Fruit fly (Drosophila melanogaster) whole organism, prepupa: ENCODE measurements around the gene Taf9.

Experiments
- CG10631 ChIP-seq: fragments of 200-800 bp; sonication (Bioruptor generic); optimal IDR thresholded peaks from 2 replicates; lab custom pipeline; 2016; ENCODE audit warnings: missing biosample characterization, missing genetic modification characterization
- CG11294 ChIP-seq: fragments of 200-800 bp; sonication (Bioruptor generic); IDR thresholded peaks from 2 replicates; pipeline ENCODE4 v1.3.6; 2022; ENCODE audit warnings: missing biosample characterization, missing genetic modification characterization
- CG11902 ChIP-seq: fragments of 200-800 bp; sonication (Bioruptor generic); optimal IDR thresholded peaks from 3 replicates; lab custom pipeline; 2016; ENCODE audit warnings: missing biosample characterization, missing genetic modification characterization
- CG15336 ChIP-seq: fragments of 200-800 bp; sonication (Bioruptor generic); IDR thresholded peaks from 2 replicates; pipeline ENCODE4 v1.3.6; 2022; ENCODE audit warnings: missing biosample characterization, missing genetic modification characterization
- CG1621 ChIP-seq: fragments of 200-800 bp; sonication (Bioruptor generic); optimal IDR thresholded peaks from 3 replicates; lab custom pipeline; 2018; ENCODE audit warnings: missing biosample characterization, mild to moderate bottlenecking, missing genetic modification characterization
- CG16779 ChIP-seq: fragments of 200-800 bp; sonication (Bioruptor generic); optimal IDR thresholded peaks from 3 replicates; lab custom pipeline; 2017; ENCODE audit warnings: missing biosample characterization, mild to moderate bottlenecking, missing genetic modification characterization
- CG31627 ChIP-seq: fragments of 200-800 bp; sonication (Bioruptor generic); optimal IDR thresholded peaks from 3 replicates; lab custom pipeline; 2016; ENCODE audit warnings: missing biosample characterization, missing genetic modification characterization
- CG32006 ChIP-seq: fragments of 200-800 bp; sonication (Bioruptor generic); optimal IDR thresholded peaks from 3 replicates; lab custom pipeline; 2017; ENCODE audit warnings: missing biosample characterization, mild to moderate bottlenecking, missing genetic modification characterization
- CG34406 ChIP-seq: fragments of 200-800 bp; sonication (Bioruptor generic); optimal IDR thresholded peaks from 3 replicates; lab custom pipeline; 2016; ENCODE audit warnings: missing biosample characterization, missing genetic modification characterization
- CG3919 ChIP-seq: fragments of 200-800 bp; sonication (Bioruptor generic); optimal IDR thresholded peaks from 3 replicates; lab custom pipeline; 2016; ENCODE audit warnings: missing biosample characterization, missing genetic modification characterization
- CG4318 ChIP-seq: fragments of 200-800 bp; sonication (Bioruptor generic); optimal IDR thresholded peaks from 3 replicates; lab custom pipeline; 2017; ENCODE audit warnings: missing biosample characterization, mild to moderate bottlenecking, missing genetic modification characterization
- CG6163 ChIP-seq: fragments of 200-800 bp; sonication (Bioruptor generic); IDR thresholded peaks from 3 replicates; pipeline ENCODE4 v1.3.6; 2022; ENCODE audit warnings: missing biosample characterization, missing genetic modification characterization
- CG6276 ChIP-seq: fragments of 200-800 bp; sonication (Bioruptor generic); optimal IDR thresholded peaks from 2 replicates; lab custom pipeline; 2017; ENCODE audit warnings: missing biosample characterization, mild to moderate bottlenecking, missing genetic modification characterization
- CG6792 ChIP-seq: fragments of 200-800 bp; sonication (Bioruptor generic); optimal IDR thresholded peaks from 3 replicates; lab custom pipeline; 2016; ENCODE audit warnings: missing biosample characterization, missing genetic modification characterization
- CG6808 ChIP-seq: fragments of 200-800 bp; sonication (Bioruptor generic); optimal IDR thresholded peaks from 3 replicates; lab custom pipeline; 2017; ENCODE audit warnings: missing biosample characterization, missing genetic modification characterization, mild to moderate bottlenecking, moderate library complexity, missing genetic modification reagents
- CG8119 ChIP-seq: fragments of 200-800 bp; sonication (Bioruptor generic); IDR thresholded peaks from 3 replicates; pipeline ENCODE4 v1.3.6; 2022; ENCODE audit warnings: missing biosample characterization, missing genetic modification characterization
- CG8319 ChIP-seq: fragments of 200-800 bp; sonication (Bioruptor generic); optimal IDR thresholded peaks from 3 replicates; lab custom pipeline; 2016; ENCODE audit warnings: missing biosample characterization, missing genetic modification characterization
- CG9139 ChIP-seq: fragments of 200-800 bp; sonication (Bioruptor generic); optimal IDR thresholded peaks from 3 replicates; lab custom pipeline; 2017; ENCODE audit warnings: missing biosample characterization, mild to moderate bottlenecking, missing genetic modification characterization
- Eip75B ChIP-seq: fragments of 200-800 bp; sonication (Bioruptor generic); optimal IDR thresholded peaks from 3 replicates; lab custom pipeline; 2016; ENCODE audit warnings: missing biosample characterization, missing genetic modification characterization
- Eip78C ChIP-seq: fragments of 200-800 bp; sonication (Bioruptor generic); peaks from one replicate; lab custom pipeline; 2016; ENCODE audit warnings: missing biosample characterization, missing genetic modification characterization
- Ets21C ChIP-seq: fragments of 200-800 bp; sonication (Bioruptor generic); optimal IDR thresholded peaks from 3 replicates; lab custom pipeline; 2016; ENCODE audit warnings: missing biosample characterization, missing genetic modification characterization
- Ets96B ChIP-seq: fragments of 200-800 bp; optimal IDR thresholded peaks from 2 replicates; lab custom pipeline; 2019; ENCODE audit warnings: missing biosample characterization, mild to moderate bottlenecking, missing genetic modification characterization, moderate library complexity
- Hr4 ChIP-seq: fragments of 200-800 bp; sonication (Bioruptor generic); optimal IDR thresholded peaks from 3 replicates; lab custom pipeline; 2016; ENCODE audit warnings: missing biosample characterization, missing genetic modification characterization
- Lpt ChIP-seq: fragments of 200-800 bp; sonication (Bioruptor generic); optimal IDR thresholded peaks from 3 replicates; lab custom pipeline; 2016; ENCODE audit warnings: missing biosample characterization, missing genetic modification characterization
- Met ChIP-seq: fragments of 200-800 bp; sonication (Bioruptor generic); optimal IDR thresholded peaks from 3 replicates; lab custom pipeline; 2016; ENCODE audit warnings: missing biosample characterization, missing genetic modification characterization
- Smox ChIP-seq: fragments of 200-800 bp; sonication (Bioruptor generic); optimal IDR thresholded peaks from 3 replicates; lab custom pipeline; 2016; ENCODE audit warnings: missing biosample characterization, missing genetic modification characterization
- acj6 ChIP-seq: fragments of 200-800 bp; sonication (Bioruptor generic); optimal IDR thresholded peaks from 3 replicates; lab custom pipeline; 2016; ENCODE audit warnings: missing biosample characterization, missing genetic modification characterization
- cyc ChIP-seq: fragments of 200-800 bp; sonication (Bioruptor generic); optimal IDR thresholded peaks from 3 replicates; lab custom pipeline; 2016; ENCODE audit warnings: missing biosample characterization, missing genetic modification characterization
- dsx ChIP-seq: fragments of 200-800 bp; optimal IDR thresholded peaks from 3 replicates; lab custom pipeline; 2019; ENCODE audit warnings: missing biosample characterization, mild to moderate bottlenecking, missing genetic modification characterization, moderate library complexity; ENCODE audit not compliant: poor library complexity, severe bottlenecking
- eg ChIP-seq: fragments of 200-800 bp; sonication (Bioruptor generic); IDR thresholded peaks from 3 replicates; pipeline ENCODE4 v1.3.6; 2022; ENCODE audit warnings: missing biosample characterization, missing genetic modification characterization
- fd85E ChIP-seq: fragments of 200-800 bp; sonication (Bioruptor generic); optimal IDR thresholded peaks from 3 replicates; lab custom pipeline; 2016; ENCODE audit warnings: missing biosample characterization, missing genetic modification characterization
- fkh ChIP-seq: fragments of 200-800 bp; sonication (Bioruptor generic); optimal IDR thresholded peaks from 3 replicates; lab custom pipeline; 2017; ENCODE audit warnings: missing biosample characterization, mild to moderate bottlenecking, missing genetic modification characterization, moderate library complexity
- salr ChIP-seq, 2 experiments: fragments of 200-800 bp; sonication (Bioruptor generic); optimal IDR thresholded peaks; 3 replicates each; lab custom pipeline; 2016 to 2018; ENCODE audit warnings: missing biosample characterization in 2 of 2, missing genetic modification characterization in 2 of 2, mild to moderate bottlenecking in 1 of 2
- ss ChIP-seq, 2 experiments: fragments of 200-800 bp; sonication (Bioruptor generic); optimal IDR thresholded peaks; 2 replicates in 1 of 2; 3 replicates in 1 of 2; lab custom pipeline; 2017 to 2018; ENCODE audit warnings: mild to moderate bottlenecking in 2 of 2, missing biosample characterization in 2 of 2, missing genetic modification characterization in 2 of 2, moderate library complexity in 1 of 2
- svp ChIP-seq: fragments of 200-800 bp; sonication (Bioruptor generic); peaks from one replicate; lab custom pipeline; 2016; ENCODE audit warnings: missing biosample characterization, missing genetic modification characterization
- topi ChIP-seq: fragments of 200-800 bp; sonication (Bioruptor generic); optimal IDR thresholded peaks from 3 replicates; lab custom pipeline; 2016; ENCODE audit warnings: missing biosample characterization, missing genetic modification characterization
- vri ChIP-seq: fragments of 200-800 bp; sonication (Bioruptor generic); optimal IDR thresholded peaks from 3 replicates; lab custom pipeline; 2016; ENCODE audit warnings: missing biosample characterization, mild to moderate bottlenecking, missing genetic modification characterization

Taf9 gene

dm6 chrX:17881138-17882121 is 39.5 kb downstream of the Taf9 start (continued):
- peak; percentile 78 for TF ChIP-seq topi
- peak; percentile 71 for TF ChIP-seq CG3919
- TF ChIP-seq fd85E (GFP tag; lab: Kevin White, UChicago), result no peak
- TF ChIP-seq Smox (GFP tag; lab: Kevin White, UChicago), result peak; percentile 73
- TF ChIP-seq CG32006 (GFP tag; lab: Kevin White, UChicago), result peak; percentile 80
- peak; percentile 44 for TF ChIP-seq CG8319
- peak; percentile 85 for TF ChIP-seq eg (GFP tag; lab: Robert Waterston, UW)
- TF ChIP-seq CG6808 (GFP tag; lab: Kevin White, UChicago), result peak; percentile 61
- peak; percentile 75 for TF ChIP-seq CG6163
- TF ChIP-seq dsx (GFP tag; lab: Kevin White, UChicago), result peak; percentile 8
- TF ChIP-seq CG10631, result peak; percentile 51
- TF ChIP-seq Lpt (GFP tag; lab: Kevin White, UChicago), result peak; percentile 59
- TF ChIP-seq Hr4 (GFP tag; lab: Kevin White, UChicago), result peak; percentile 85
- peak; percentile 18 to 44 for TF ChIP-seq ss (GFP tag; optimal IDR thresholded peaks at IDR 0.05; lab: Kevin White, UChicago)
- TF ChIP-seq CG8119 (GFP tag; lab: Robert Waterston, UW), result peak; percentile 63
- TF ChIP-seq CG15336 (GFP tag; lab: Robert Waterston, UW), result peak; percentile 73
- no peak for TF ChIP-seq CG16779 (tag; lab: Kevin White, UChicago)
- TF ChIP-seq Ets21C, result peak; percentile 73
- peak; percentile 96 for TF ChIP-seq svp
- TF ChIP-seq salr (GFP tag; optimal IDR thresholded peaks at IDR 0.05; lab: Kevin White, UChicago), result peak in 1 of 2 experiments; percentile 59
- TF ChIP-seq CG4318 (GFP tag; lab: Kevin White, UChicago), result peak; percentile 57
- no peak for TF ChIP-seq Eip75B

- TF ChIP-seq CG6808 (GFP tag; lab: Kevin White, UChicago), result no peak
- no peak for TF ChIP-seq CG10631
- TF ChIP-seq cyc, result no peak
- no peak for TF ChIP-seq acj6 (GFP tag; lab: Kevin White, UChicago)
- no peak for TF ChIP-seq CG9139
Measured at dm6 chrX:17882769-17883168, 40.8 kb downstream of the Taf9 start.

- TF ChIP-seq CG32006 (GFP tag; lab: Kevin White, UChicago), result no peak
- no peak for TF ChIP-seq CG3919
- TF ChIP-seq CG1621 (tag; lab: Kevin White, UChicago), result no peak
- no peak for TF ChIP-seq CG9139
- TF ChIP-seq Met (GFP tag; lab: Kevin White, UChicago), result no peak
- TF ChIP-seq CG8319, result no peak
- TF ChIP-seq CG6792 (GFP tag; lab: Kevin White, UChicago), result no peak
- TF ChIP-seq vri (GFP tag; lab: Kevin White, UChicago), result no peak
- TF ChIP-seq CG31627 (GFP tag; lab: Kevin White, UChicago), result no peak
- TF ChIP-seq Ets96B (tag; lab: Kevin White, UChicago), result no peak
- no peak for TF ChIP-seq CG11294 (GFP tag; lab: Robert Waterston, UW)
- TF ChIP-seq CG6276, result no peak
Measured at dm6 chrX:17883418-17883817, 41.5 kb downstream of the Taf9 start, which contains the start of gene CG12985. Gene CG12985 (plus strand): TSS chrX:17883718.

dm6 chrX:17884567-17884966 is 42.6 kb downstream of the Taf9 start:
- TF ChIP-seq CG11902 (no peak), CG11294 (GFP tag; lab: Robert Waterston, UW) (no peak), topi (no peak), fkh (GFP tag; lab: Kevin White, UChicago) (no peak), CG6808 (GFP tag; lab: Kevin White, UChicago) (no peak), CG15336 (GFP tag; lab: Robert Waterston, UW) (no peak), CG6163 (no peak), CG3919 (no peak), svp (no peak), Eip78C (no peak), Ets21C (no peak), CG34406 (GFP tag; lab: Kevin White, UChicago) (no peak)
